Fruit fly (Drosophila melanogaster): Measurements from ENCODE around the gene CG46339.
A peak's percentile ranks its signal among the peaks of the same experiment; 100 is the strongest.

CG46339 gene

DNA sequence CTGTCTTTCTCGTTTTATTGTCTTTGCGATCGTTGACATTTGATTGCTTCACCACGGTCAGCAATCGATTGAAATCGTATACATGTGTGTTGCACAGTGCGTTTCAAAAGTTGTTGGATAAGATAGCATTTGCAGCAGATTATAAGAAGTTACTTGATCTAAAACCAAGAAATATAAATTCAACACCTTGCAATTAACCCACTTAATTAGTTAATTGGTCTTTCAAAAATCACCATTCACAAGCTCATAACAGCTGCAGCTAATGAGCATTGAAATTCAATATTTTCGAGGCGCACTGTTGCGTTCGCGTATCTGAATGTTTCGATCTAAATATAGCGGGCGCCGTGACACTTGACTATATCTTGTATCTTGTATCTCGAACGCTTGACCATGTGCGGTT lies 22.8 kb upstream of the CG46339 start (continued):
- TF ChIP-seq dsx (GFP tag; optimal IDR thresholded peaks at IDR 0.05; ENCODE audit: poor library complexity, severe bottlenecking): peak; percentile 42
- peak; percentile 17 for TF ChIP-seq CG6276 (GFP tag; optimal IDR thresholded peaks at IDR 0.05)
- TF ChIP-seq pdm3 (GFP tag; optimal IDR thresholded peaks at IDR 0.05): peak; percentile 67
- peak; percentile 46 for TF ChIP-seq Smox (GFP tag; optimal IDR thresholded peaks at IDR 0.05)
- TF ChIP-seq Hr38 (GFP tag; optimal IDR thresholded peaks at IDR 0.05): no peak
- no peak for TF ChIP-seq Gug (GFP tag; IDR thresholded peaks at IDR 0.05)
- TF ChIP-seq CG6808 (GFP tag; optimal IDR thresholded peaks at IDR 0.05): no peak
- TF ChIP-seq cyc (GFP tag; optimal IDR thresholded peaks at IDR 0.05): no peak
- TF ChIP-seq CG34406 (GFP tag; optimal IDR thresholded peaks at IDR 0.05): peak; percentile 56
- TF ChIP-seq fd85E (GFP tag; optimal IDR thresholded peaks at IDR 0.05): no peak
- TF ChIP-seq CG11902 (GFP tag; optimal IDR thresholded peaks at IDR 0.05): no peak
- peak; percentile 64 for TF ChIP-seq CG32006 (GFP tag; optimal IDR thresholded peaks at IDR 0.05)
- TF ChIP-seq topi (GFP tag; optimal IDR thresholded peaks at IDR 0.05): peak; percentile 43
- peak; percentile 63 for TF ChIP-seq esn (GFP tag; optimal IDR thresholded peaks at IDR 0.05)
- peak; percentile 66 for TF ChIP-seq CG8119 (GFP tag; IDR thresholded peaks at IDR 0.05)
- TF ChIP-seq Eip93F (GFP tag; optimal IDR thresholded peaks at IDR 0.05): no peak
- TF ChIP-seq Sox102F (GFP tag; optimal IDR thresholded peaks at IDR 0.05): peak; percentile 67
- TF ChIP-seq CG6854 (GFP tag; optimal IDR thresholded peaks at IDR 0.05): peak; percentile 9
- no peak for TF ChIP-seq CG16779 (tag; optimal IDR thresholded peaks at IDR 0.05)
- no peak for TF ChIP-seq CG3919 (GFP tag; optimal IDR thresholded peaks at IDR 0.05)
- TF ChIP-seq CG7368 (GFP tag; optimal IDR thresholded peaks at IDR 0.05): no peak
- peak; percentile 59 for TF ChIP-seq CG10631 (GFP tag; optimal IDR thresholded peaks at IDR 0.05)
- TF ChIP-seq eg (GFP tag; IDR thresholded peaks at IDR 0.05): peak; percentile 71
- TF ChIP-seq CG31627 (GFP tag; optimal IDR thresholded peaks at IDR 0.05): peak; percentile 70

DNA sequence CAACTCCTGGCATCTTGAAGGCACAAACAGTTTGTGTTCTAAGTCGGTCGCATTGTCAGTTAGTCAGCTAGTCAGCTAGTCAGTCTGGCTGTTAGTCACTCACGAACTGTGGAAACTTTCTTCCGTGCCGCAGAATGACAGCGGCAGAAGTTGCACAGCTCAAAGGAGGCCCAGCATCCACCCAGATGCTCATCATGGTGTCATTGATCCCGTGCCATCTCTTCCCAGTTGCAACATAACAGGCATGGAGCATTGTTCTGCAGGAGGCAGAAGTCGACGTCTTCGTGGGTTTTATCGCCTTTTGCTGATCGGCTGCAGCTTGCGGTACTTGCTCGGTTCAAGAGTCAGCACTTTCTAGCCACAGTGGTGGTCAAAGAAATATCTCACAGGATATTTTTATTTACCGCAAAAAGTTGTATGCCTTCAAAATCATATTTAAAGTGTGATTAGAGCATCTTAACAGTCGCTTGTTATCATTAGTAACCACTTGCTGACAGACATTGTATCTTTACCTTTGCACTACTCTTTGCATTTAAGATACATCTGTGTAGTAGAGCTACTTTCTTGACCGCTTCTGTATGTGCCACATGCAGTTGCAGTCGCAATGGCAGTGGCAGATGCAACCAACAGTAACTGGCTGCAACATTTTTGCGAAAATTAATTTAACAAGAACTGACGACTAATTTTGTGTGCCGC lies 21.8 kb upstream of the CG46339 start:
- TF ChIP-seq net (GFP tag; optimal IDR thresholded peaks at IDR 0.05) (peak; percentile 35), CG9139 (GFP tag; optimal IDR thresholded peaks at IDR 0.05) (no peak), CG11762 (GFP tag; optimal IDR thresholded peaks at IDR 0.05; ENCODE audit: insufficient read depth) (peak; percentile 4), Eip75B (GFP tag; optimal IDR thresholded peaks at IDR 0.05) (peak; percentile 45), CG3032 (tag; optimal IDR thresholded peaks at IDR 0.05) (no peak), CG8632 (GFP tag; optimal IDR thresholded peaks at IDR 0.05) (peak; percentile 32), CG10631 (GFP tag; optimal IDR thresholded peaks at IDR 0.05) (peak; percentile 49), fkh (GFP tag; optimal IDR thresholded peaks at IDR 0.05) (no peak), Gug (GFP tag; IDR thresholded peaks at IDR 0.05) (peak; percentile 31; the same call in 1 of the 2 replicates), CG1621 (tag; optimal IDR thresholded peaks at IDR 0.05) (peak; percentile 14), CG10669 (GFP tag; optimal IDR thresholded peaks at IDR 0.05) (peak; percentile 11), esn (GFP tag; optimal IDR thresholded peaks at IDR 0.05) (peak; percentile 68), Sox102F (GFP tag; optimal IDR thresholded peaks at IDR 0.05) (peak; percentile 51), salr (GFP tag; optimal IDR thresholded peaks at IDR 0.05) (peak in 1 of 2 experiments; percentile 31), svp (GFP tag) (peak; percentile 81), CG11902 (GFP tag; optimal IDR thresholded peaks at IDR 0.05) (peak; percentile 4), ss (GFP tag; optimal IDR thresholded peaks at IDR 0.05) (peak in 1 of 2 experiments; percentile 11), CG11294 (GFP tag; IDR thresholded peaks at IDR 0.05) (no peak), CG6808 (GFP tag; optimal IDR thresholded peaks at IDR 0.05) (no peak), CG6163 (GFP tag; IDR thresholded peaks at IDR 0.05) (peak; percentile 54; the same call in 1 of the 3 replicates), CG34406 (GFP tag; optimal IDR thresholded peaks at IDR 0.05) (peak; percentile 20), Hr38 (GFP tag; optimal IDR thresholded peaks at IDR 0.05) (no peak), Sox15 (GFP tag; optimal IDR thresholded peaks at IDR 0.05) (peak; percentile 31), CG32006 (GFP tag; optimal IDR thresholded peaks at IDR 0.05) (peak; percentile 70), pdm3 (GFP tag; optimal IDR thresholded peaks at IDR 0.05) (peak; percentile 44), spab (GFP tag; optimal IDR thresholded peaks at IDR 0.05) (peak; percentile 17), Eip93F (GFP tag; optimal IDR thresholded peaks at IDR 0.05) (no peak), dsx (GFP tag; optimal IDR thresholded peaks at IDR 0.05; ENCODE audit: poor library complexity, severe bottlenecking) (peak; percentile 1), CG6276 (GFP tag; optimal IDR thresholded peaks at IDR 0.05) (peak; percentile 35), Ets21C (GFP tag; optimal IDR thresholded peaks at IDR 0.05) (peak; percentile 28), CG15336 (GFP tag; IDR thresholded peaks at IDR 0.05) (peak; percentile 62), CG16779 (tag; optimal IDR thresholded peaks at IDR 0.05) (no peak), CG31627 (GFP tag; optimal IDR thresholded peaks at IDR 0.05) (peak; percentile 53), Smox (GFP tag; optimal IDR thresholded peaks at IDR 0.05) (peak; percentile 55), Hr4 (GFP tag; optimal IDR thresholded peaks at IDR 0.05) (peak; percentile 8), CG3919 (GFP tag; optimal IDR thresholded peaks at IDR 0.05) (peak; percentile 61), fd59A (GFP tag; optimal IDR thresholded peaks at IDR 0.05) (no peak), Lpt (GFP tag; optimal IDR thresholded peaks at IDR 0.05) (peak; percentile 1)
